Fruit fly (Drosophila melanogaster) whole organism, embryonic: ENCODE data around the gene mRpL20.

Source experiments
- Blimp-1 ChIP-seq: fragments of 200-800 bp; sonication (Bioruptor generic); optimal IDR thresholded peaks from 3 replicates; lab custom pipeline; 2018; ENCODE audit warnings: missing biosample characterization, missing genetic modification characterization, mild to moderate bottlenecking, moderate library complexity, missing genetic modification reagents
- C15 ChIP-seq: fragments of 200-800 bp; sonication (Bioruptor generic); IDR thresholded peaks from 3 replicates; pipeline ENCODE4 v1.3.6; 2022; ENCODE audit warnings: missing biosample characterization, missing genetic modification characterization
- CG10979 ChIP-seq: fragments of 200-800 bp; sonication (Bioruptor generic); optimal IDR thresholded peaks from 2 replicates; lab custom pipeline; 2018; ENCODE audit warnings: missing biosample characterization, mild to moderate bottlenecking, missing genetic modification characterization, moderate library complexity
- CG14860 ChIP-seq: fragments of 200-800 bp; sonication (Bioruptor generic); IDR thresholded peaks from 3 replicates; pipeline ENCODE4 v1.3.6; 2022; ENCODE audit warnings: missing biosample characterization, missing genetic modification characterization; ENCODE audit not compliant: partially characterized antibody
- CG15073 ChIP-seq: fragments of 200-800 bp; sonication (Bioruptor generic); optimal IDR thresholded peaks from 2 replicates; lab custom pipeline; 2016; ENCODE audit warnings: missing biosample characterization, missing genetic modification characterization
- CG15269 ChIP-seq: fragments of 200-800 bp; sonication (Bioruptor generic); optimal IDR thresholded peaks from 2 replicates; lab custom pipeline; 2018; ENCODE audit warnings: missing biosample characterization, mild to moderate bottlenecking, missing genetic modification characterization, moderate library complexity
- CG15696 ChIP-seq: fragments of 200-800 bp; sonication (Bioruptor generic); optimal IDR thresholded peaks from 2 replicates; lab custom pipeline; 2019; ENCODE audit warnings: missing biosample characterization, mild to moderate bottlenecking, missing genetic modification characterization, moderate library complexity
- CG17829 ChIP-seq: fragments of 200-800 bp; optimal IDR thresholded peaks from 2 replicates; lab custom pipeline; 2019; ENCODE audit warnings: missing biosample characterization, mild to moderate bottlenecking, missing genetic modification characterization, moderate library complexity
- CG18764 ChIP-seq: fragments of 200-800 bp; sonication (Bioruptor generic); optimal IDR thresholded peaks from 3 replicates; lab custom pipeline; 2016; ENCODE audit warnings: missing biosample characterization, missing genetic modification characterization
- CG2120 ChIP-seq: fragments of 200-800 bp; sonication (Bioruptor generic); optimal IDR thresholded peaks from 3 replicates; lab custom pipeline; 2016; ENCODE audit warnings: missing biosample characterization, missing genetic modification characterization
- CG4360 ChIP-seq: fragments of 200-800 bp; sonication (Bioruptor generic); IDR thresholded peaks from 2 replicates; pipeline ENCODE4 v1.3.6; 2022; ENCODE audit warnings: missing biosample characterization, missing genetic modification characterization
- CG4424 ChIP-seq: fragments of 200-800 bp; sonication (Bioruptor generic); optimal IDR thresholded peaks from 3 replicates; lab custom pipeline; 2016; ENCODE audit warnings: missing biosample characterization, missing genetic modification characterization
- CG6254 ChIP-seq: fragments of 200-800 bp; sonication (Bioruptor generic); optimal IDR thresholded peaks from 3 replicates; lab custom pipeline; 2017; ENCODE audit warnings: mild to moderate bottlenecking, missing biosample characterization, missing genetic modification reagents, missing genetic modification characterization
- CG6765 ChIP-seq: fragments of 200-800 bp; sonication (Bioruptor generic); optimal IDR thresholded peaks from 3 replicates; lab custom pipeline; 2017; ENCODE audit warnings: missing biosample characterization, mild to moderate bottlenecking, missing genetic modification characterization
- CG6791 ChIP-seq: fragments of 200-800 bp; sonication (Bioruptor generic); IDR thresholded peaks from 3 replicates; pipeline ENCODE4 v1.3.6; 2022; ENCODE audit warnings: missing biosample characterization, missing genetic modification characterization; ENCODE audit not compliant: partially characterized antibody
- CG7556 ChIP-seq: fragments of 200-800 bp; sonication (Bioruptor generic); optimal IDR thresholded peaks from 2 replicates; lab custom pipeline; 2017; ENCODE audit warnings: missing biosample characterization, mild to moderate bottlenecking, missing genetic modification characterization
- CG7745 ChIP-seq: fragments of 200-800 bp; sonication (Bioruptor generic); optimal IDR thresholded peaks from 2 replicates; lab custom pipeline; 2018; ENCODE audit warnings: missing biosample characterization, mild to moderate bottlenecking, missing genetic modification characterization, moderate library complexity
- CG8944 ChIP-seq: fragments of 200-800 bp; sonication (Bioruptor generic); optimal IDR thresholded peaks from 3 replicates; lab custom pipeline; 2016; ENCODE audit warnings: missing biosample characterization, missing genetic modification characterization
- CG9215 ChIP-seq: fragments of 200-800 bp; sonication (Bioruptor generic); IDR thresholded peaks from 2 replicates; pipeline ENCODE4 v1.3.6; 2022; ENCODE audit warnings: missing biosample characterization, missing genetic modification characterization
- CG9932 ChIP-seq: fragments of 200-800 bp; sonication (Bioruptor generic); IDR thresholded peaks from 2 replicates; pipeline ENCODE4 v1.3.6; 2022; ENCODE audit warnings: missing biosample characterization, missing genetic modification characterization
- Camta ChIP-seq: fragments of 200-800 bp; sonication (Bioruptor generic); optimal IDR thresholded peaks from 2 replicates; lab custom pipeline; 2016; ENCODE audit warnings: missing biosample characterization, missing genetic modification characterization
- CkIIα-i1 ChIP-seq: fragments of 200-800 bp; sonication (Bioruptor generic); IDR thresholded peaks from 2 replicates; pipeline ENCODE4 v1.3.6; 2022; ENCODE audit warnings: missing biosample characterization, missing genetic modification characterization
- Drgx ChIP-seq: fragments of 200-800 bp; sonication (Bioruptor generic); IDR thresholded peaks from 2 replicates; pipeline ENCODE4 v1.3.6; 2022; ENCODE audit warnings: missing biosample characterization, missing genetic modification characterization
- Ets65A ChIP-seq: fragments of 200-800 bp; sonication (Bioruptor generic); peaks from one replicate; lab custom pipeline; 2016; ENCODE audit warnings: missing biosample characterization, missing genetic modification characterization
- Myb ChIP-seq: fragments of 200-800 bp; sonication (Bioruptor generic); optimal IDR thresholded peaks from 2 replicates; lab custom pipeline; 2016; ENCODE audit warnings: missing biosample characterization, missing genetic modification characterization
- NK7.1 ChIP-seq: fragments of 200-800 bp; sonication (Bioruptor generic); optimal IDR thresholded peaks from 3 replicates; lab custom pipeline; 2016; ENCODE audit warnings: missing biosample characterization, missing genetic modification characterization
- Opbp ChIP-seq: fragments of 200-800 bp; sonication (Bioruptor generic); IDR thresholded peaks from 3 replicates; pipeline ENCODE4 v1.3.6; 2022; ENCODE audit warnings: missing biosample characterization, missing genetic modification characterization; ENCODE audit not compliant: partially characterized antibody
- Pdp1 ChIP-seq, 2 experiments: fragments of 200-800 bp; sonication (Bioruptor generic); optimal IDR thresholded peaks; 3 replicates each; lab custom pipeline; 2016; ENCODE audit warnings: missing biosample characterization in 2 of 2, missing genetic modification characterization in 2 of 2, mild to moderate bottlenecking in 1 of 2, moderate library complexity in 1 of 2
- Xrp1 ChIP-seq: fragments of 200-800 bp; sonication (Bioruptor generic); IDR thresholded peaks from 2 replicates; pipeline ENCODE4 v1.3.6; 2022; ENCODE audit warnings: missing biosample characterization, missing genetic modification characterization
- br ChIP-seq: fragments of >200 bp; optimal IDR thresholded peaks from 2 replicates; lab custom pipeline; 2017
- ci ChIP-seq: fragments of 200-800 bp; sonication (Bioruptor generic); IDR thresholded peaks from 3 replicates; pipeline ENCODE4 v1.3.6; 2022; ENCODE audit warnings: missing biosample characterization, missing genetic modification characterization
- dmrt11E ChIP-seq: fragments of 200-800 bp; sonication (Bioruptor generic); optimal IDR thresholded peaks from 3 replicates; lab custom pipeline; 2018; ENCODE audit warnings: missing biosample characterization, mild to moderate bottlenecking, missing genetic modification characterization, moderate library complexity
- gem ChIP-seq: fragments of 200-800 bp; sonication (Bioruptor generic); optimal IDR thresholded peaks from 2 replicates; lab custom pipeline; 2019; ENCODE audit warnings: missing biosample characterization, mild to moderate bottlenecking, missing genetic modification characterization, moderate library complexity
- ken ChIP-seq: fragments of 200-800 bp; sonication (Bioruptor generic); IDR thresholded peaks from 3 replicates; pipeline ENCODE4 v1.3.6; 2022; ENCODE audit warnings: missing biosample characterization, missing genetic modification characterization
- kni ChIP-seq: fragments of 200-800 bp; sonication (Bioruptor generic); optimal IDR thresholded peaks from 3 replicates; lab custom pipeline; 2017; ENCODE audit warnings: mild to moderate bottlenecking, missing biosample characterization, missing genetic modification reagents, missing genetic modification characterization
- lola ChIP-seq, 3 experiments: fragments of >200 bp in 2 of 3; fragments of 200-800 bp in 1 of 3; sonication (Bioruptor generic) in 1 of 3; optimal IDR thresholded peaks; 2 replicates each; lab custom pipeline; 2017 to 2019; ENCODE audit warnings: missing biosample characterization in 3 of 3, missing genetic modification characterization in 3 of 3, mild to moderate bottlenecking in 1 of 3, moderate library complexity in 1 of 3
- nerfin-1 ChIP-seq: fragments of 200-800 bp; sonication (Bioruptor generic); optimal IDR thresholded peaks from 3 replicates; lab custom pipeline; 2019; ENCODE audit warnings: missing biosample characterization, mild to moderate bottlenecking, missing genetic modification characterization, moderate library complexity
- peb ChIP-seq: fragments of 200-800 bp; sonication (Bioruptor generic); IDR thresholded peaks from 2 replicates; pipeline ENCODE4 v1.3.6; 2022; ENCODE audit warnings: missing biosample characterization, missing genetic modification characterization
- phol ChIP-seq: fragments of 200-800 bp; sonication (Bioruptor generic); optimal IDR thresholded peaks from 3 replicates; lab custom pipeline; 2018; ENCODE audit warnings: missing biosample characterization, mild to moderate bottlenecking, missing genetic modification characterization, moderate library complexity
- run ChIP-seq: fragments of 200-800 bp; sonication (Bioruptor generic); optimal IDR thresholded peaks from 3 replicates; lab custom pipeline; 2018; ENCODE audit warnings: missing biosample characterization, mild to moderate bottlenecking, missing genetic modification characterization
- scrt ChIP-seq: fragments of 200-800 bp; sonication (Bioruptor generic); optimal IDR thresholded peaks from 2 replicates; lab custom pipeline; 2018; ENCODE audit warnings: missing biosample characterization, mild to moderate bottlenecking, missing genetic modification characterization, moderate library complexity
- sd ChIP-seq: fragments of 200-800 bp; sonication (Bioruptor generic); optimal IDR thresholded peaks from 3 replicates; lab custom pipeline; 2018; ENCODE audit warnings: missing biosample characterization, mild to moderate bottlenecking, missing genetic modification characterization, moderate library complexity
- sens ChIP-seq: fragments of 200-800 bp; sonication (Bioruptor generic); peaks from one replicate; lab custom pipeline; 2016; ENCODE audit warnings: missing biosample characterization, missing genetic modification characterization
- so ChIP-seq: fragments of 200-800 bp; sonication (Bioruptor generic); IDR thresholded peaks from 3 replicates; pipeline ENCODE4 v1.3.6; 2022; ENCODE audit warnings: missing biosample characterization, missing genetic modification characterization
- vfl ChIP-seq: fragments of 200-800 bp; sonication (Bioruptor generic); optimal IDR thresholded peaks from 2 replicates; lab custom pipeline; 2016; ENCODE audit warnings: missing biosample characterization, missing genetic modification characterization

Gene mRpL20

dm6 chr3L:13033361-13033760 is 15.7 kb upstream of the mRpL20 start:
- TF ChIP-seq CG4424 (no peak), Blimp-1 (GFP tag; lab: Kevin White, UChicago) (peak; percentile 89), CG7556 (GFP tag; lab: Kevin White, UChicago) (no peak), phol (tag; lab: Kevin White, UChicago) (peak; percentile 10), sd (tag; lab: Kevin White, UChicago) (no peak), vfl (GFP tag; lab: Kevin White, UChicago) (no peak), nerfin-1 (tag; lab: Kevin White, UChicago) (no peak), CG10979 (peak; percentile 39), Camta (GFP tag; lab: Kevin White, UChicago) (no peak), CG15696 (tag; lab: Kevin White, UChicago) (peak; percentile 23), CG18764 (GFP tag; lab: Kevin White, UChicago) (peak; percentile 66), Xrp1 (GFP tag; lab: Robert Waterston, UW) (peak; percentile 22; the same call in 1 of the 2 replicates), NK7.1 (GFP tag; lab: Kevin White, UChicago) (no peak), CG6791 (0 out of 3 replicates have a peak, but pooled peaks have one; percentile 24), kni (GFP tag; lab: Kevin White, UChicago) (peak; percentile 24), br (lab: Kevin White, UChicago) (no peak), Drgx (GFP tag; lab: Robert Waterston, UW) (no peak), ken (GFP tag; lab: Robert Waterston, UW) (0 out of 3 replicates have a peak, but pooled peaks have one; percentile 8), CG15073 (GFP tag; lab: Kevin White, UChicago) (no peak), CkIIα-i1 (no peak), CG9215 (GFP tag; lab: Robert Waterston, UW) (no peak), CG7745 (tag; lab: Kevin White, UChicago) (no peak), Opbp (GFP tag; lab: Robert Waterston, UW) (peak; percentile 28; the same call in 1 of the 3 replicates), CG14860 (GFP tag; lab: Robert Waterston, UW) (0 out of 3 replicates have a peak, but pooled peaks have one; percentile 43), ci (GFP tag; lab: Robert Waterston, UW) (0 out of 3 replicates have a peak, but pooled peaks have one; percentile 15), so (GFP tag; lab: Robert Waterston, UW) (no peak), Ets65A (GFP tag; lab: Kevin White, UChicago) (peak; percentile 4), sens (GFP tag; lab: Kevin White, UChicago) (peak; percentile 73), scrt (GFP tag; lab: Kevin White, UChicago) (no peak), CG8944 (no peak), run (tag; lab: Kevin White, UChicago) (no peak), C15 (GFP tag; lab: Robert Waterston, UW) (0 out of 3 replicates have a peak, but pooled peaks have one; percentile 38), CG6254 (GFP tag; lab: Kevin White, UChicago) (no peak), CG17829 (tag; lab: Kevin White, UChicago) (no peak), CG15269 (tag; lab: Kevin White, UChicago) (no peak), peb (GFP tag; lab: Robert Waterston, UW) (no peak), dmrt11E (tag; lab: Kevin White, UChicago) (peak; percentile 4), CG6765 (GFP tag; lab: Kevin White, UChicago) (no peak), Myb (no peak), CG9932 (GFP tag; lab: Robert Waterston, UW) (no peak), CG2120 (no peak)

- TF ChIP-seq gem (tag; lab: Kevin White, UChicago) = no peak
- TF ChIP-seq Pdp1 (GFP tag; optimal IDR thresholded peaks at IDR 0.05; lab: Kevin White, UChicago) = peak in 1 of 2 experiments; percentile 62
- peak in 1 of 3 experiments; percentile 49 for TF ChIP-seq lola (GFP tag; optimal IDR thresholded peaks at IDR 0.05; lab: Kevin White, UChicago)
- peak; percentile 58 for TF ChIP-seq CG4360 (GFP tag; lab: Robert Waterston, UW)
These were observed 15.2 kb upstream of the mRpL20 start for dm6 chr3L:13032915-13033282.
